Worm (Caenorhabditis elegans) whole organism, midembryonic: ENCODE data around the gene cyp-35A1.

ENCODE experiments used
- T22C8.4 ChIP-seq: fragments of 200-800 bp; sonication (Bioruptor generic); IDR thresholded peaks from 2 replicates; pipeline ENCODE4 v1.3.6; 2022; ENCODE audit warnings: missing genetic modification characterization, missing compliant biosample characterization
- cog-1 ChIP-seq: sonication (generic microtip); optimal IDR thresholded peaks from 2 replicates; lab custom pipeline; 2016; ENCODE audit warnings: missing genetic modification characterization, missing compliant biosample characterization
- flt-1 ChIP-seq: fragments of 200-800 bp; sonication (Bioruptor generic); IDR thresholded peaks from 2 replicates; pipeline ENCODE4 v1.3.6; 2022; ENCODE audit warnings: missing genetic modification characterization, missing compliant biosample characterization
- ref-1 ChIP-seq: fragments of 200-800 bp; sonication (Bioruptor generic); conservative IDR thresholded peaks from 2 replicates; pipeline ENCODE4 v1.3.6; 2022; ENCODE audit warnings: missing genetic modification reagents, missing genetic modification characterization, missing compliant biosample characterization
- tab-1 ChIP-seq: fragments of 200-800 bp; sonication (Bioruptor generic); IDR thresholded peaks from 2 replicates; pipeline ENCODE4 v1.3.6; 2022; ENCODE audit warnings: missing genetic modification characterization, missing compliant biosample characterization
- ztf-29 ChIP-seq: fragments of 200-800 bp; sonication (Bioruptor generic); IDR thresholded peaks from 2 replicates; pipeline ENCODE4 v1.3.6; 2022; ENCODE audit warnings: missing genetic modification reagents, missing genetic modification characterization, missing compliant biosample characterization

DNA sequence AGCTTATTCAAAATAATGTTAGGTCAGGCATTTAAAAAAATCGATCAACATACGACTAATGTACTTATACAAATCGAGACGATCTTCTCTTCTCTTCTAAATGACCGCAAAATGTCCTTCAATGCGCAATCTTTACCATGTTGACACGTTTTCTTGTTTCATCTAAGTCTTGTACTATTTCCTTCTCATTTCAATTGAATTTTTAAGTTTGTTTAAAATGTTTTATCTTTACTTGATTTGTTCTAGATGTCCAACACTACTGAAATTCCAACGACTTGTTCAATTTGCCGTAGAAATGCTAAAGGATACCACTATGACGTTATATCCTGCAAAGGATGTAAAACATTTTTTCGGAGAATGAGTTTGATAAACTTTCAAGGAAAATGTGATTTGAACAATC, 19.6 kb downstream of the cyp-35A1 start, which contains the start of the genes nhr-263 and nhr-148:
- TF ChIP-seq T22C8.4 (GFP tag; lab: Robert Waterston, UW) = no peak
- TF ChIP-seq flt-1 (GFP tag; lab: Robert Waterston, UW) = no peak
- no peak for TF ChIP-seq cog-1 (tag; lab: Kevin White, UChicago)
- no peak for TF ChIP-seq ref-1 (GFP tag; lab: Robert Waterston, UW)
- TF ChIP-seq tab-1 = no peak
- TF ChIP-seq ztf-29 (GFP tag; lab: Robert Waterston, UW) = no peak
